Worm (Caenorhabditis elegans): ENCODE measurements around the gene F38B7.11.

F38B7.11 gene

ce11 chrV:11503081-11503751 is 43.7 kb upstream of the F38B7.11 start, which contains the start of gene C55A6.12:
Gene C55A6.12 (minus strand): TSS chrV:11503131.
- TF ChIP-seq M03D4.4 (tag; optimal IDR thresholded peaks at IDR 0.05) (no peak), ceh-43 (GFP tag; optimal IDR thresholded peaks at IDR 0.05) (no peak), nhr-76 (tag; optimal IDR thresholded peaks at IDR 0.05) (no peak)

- TF ChIP-seq mep-1 (tag; optimal IDR thresholded peaks at IDR 0.05) (peak; percentile 36), sptf-1 (tag; optimal IDR thresholded peaks at IDR 0.05) (peak; percentile 41), lin-13 (tag; optimal IDR thresholded peaks at IDR 0.05) (peak; percentile 12), lsy-2 (tag; optimal IDR thresholded peaks at IDR 0.05) (peak; percentile 31), drap-1 (GFP tag; optimal IDR thresholded peaks at IDR 0.05) (peak; percentile 43), ces-1 (GFP tag; optimal IDR thresholded peaks at IDR 0.05) (peak; percentile 68), nhr-237 (tag; optimal IDR thresholded peaks at IDR 0.05) (peak; percentile 10), M03D4.4 (tag; optimal IDR thresholded peaks at IDR 0.05) (peak; percentile 1), hlh-1 (tag; optimal IDR thresholded peaks at IDR 0.05) (peak; percentile 1), cnd-1 (tag; optimal IDR thresholded peaks at IDR 0.05) (peak; percentile 25)
These were observed 42.0 kb upstream of the F38B7.11 start, which contains the start of the genes C55A6.1 and C55A6.10 for ce11 chrV:11504853-11505397. Gene C55A6.1 (minus strand): TSS chrV:11504968. Gene C55A6.10 (plus strand): TSS chrV:11505347.

- TF ChIP-seq mab-5 (tag; optimal IDR thresholded peaks at IDR 0.05): no peak
- peak; percentile 82 for TF ChIP-seq hlh-1 (tag; optimal IDR thresholded peaks at IDR 0.05)
- no peak for TF ChIP-seq lin-32 (GFP tag; optimal IDR thresholded peaks at IDR 0.05)
- no peak for TF ChIP-seq ceh-83 (GFP tag; optimal IDR thresholded peaks at IDR 0.05)
- TF ChIP-seq unc-120 (tag; optimal IDR thresholded peaks at IDR 0.05; ENCODE audit: poor library complexity, severe bottlenecking): peak; percentile 55
- TF ChIP-seq blmp-1 (tag; optimal IDR thresholded peaks at IDR 0.05): no peak
These were observed 40.5 kb upstream of the F38B7.11 start for ce11 chrV:11506347-11506746.

- TF ChIP-seq sem-2 (GFP tag; optimal IDR thresholded peaks at IDR 0.05): no peak
- TF ChIP-seq snpc-4 (tag; optimal IDR thresholded peaks at IDR 0.05): no peak
- no peak for TF ChIP-seq sptf-1 (tag; optimal IDR thresholded peaks at IDR 0.05)
- TF ChIP-seq ham-2 (GFP tag; optimal IDR thresholded peaks at IDR 0.05): no peak
- no peak for TF ChIP-seq pha-4 (tag; optimal IDR thresholded peaks at IDR 0.05)
- TF ChIP-seq tbx-8 (GFP tag; optimal IDR thresholded peaks at IDR 0.05): no peak
- no peak for TF ChIP-seq ceh-39 (tag; optimal IDR thresholded peaks at IDR 0.05)
- no peak for TF ChIP-seq ceh-83 (GFP tag; optimal IDR thresholded peaks at IDR 0.05)
- TF ChIP-seq mep-1 (tag; optimal IDR thresholded peaks at IDR 0.05): no peak
- TF ChIP-seq zip-8 (tag; optimal IDR thresholded peaks at IDR 0.05): no peak
- TF ChIP-seq lin-32 (GFP tag; optimal IDR thresholded peaks at IDR 0.05): no peak
- TF ChIP-seq nhr-76 (tag; optimal IDR thresholded peaks at IDR 0.05): no peak
- TF ChIP-seq blmp-1 (tag; optimal IDR thresholded peaks at IDR 0.05): no peak
- no peak for TF ChIP-seq flh-1 (GFP tag; optimal IDR thresholded peaks at IDR 0.05)
- no peak for TF ChIP-seq cnd-1 (tag; optimal IDR thresholded peaks at IDR 0.05)
- no peak for TF ChIP-seq drap-1 (GFP tag; optimal IDR thresholded peaks at IDR 0.05)
- TF ChIP-seq M03D4.4 (tag; optimal IDR thresholded peaks at IDR 0.05): no peak
- TF ChIP-seq mab-5 (tag; optimal IDR thresholded peaks at IDR 0.05): no peak
- TF ChIP-seq mls-2 (tag; optimal IDR thresholded peaks at IDR 0.05): no peak
- no peak for TF ChIP-seq unc-62 (GFP tag; optimal IDR thresholded peaks at IDR 0.05)
These were observed 38.1 kb upstream of the F38B7.11 start, which contains the start of gene ttll-5 for ce11 chrV:11508773-11509172. Gene ttll-5 (plus strand): TSS chrV:11509060.

DNA sequence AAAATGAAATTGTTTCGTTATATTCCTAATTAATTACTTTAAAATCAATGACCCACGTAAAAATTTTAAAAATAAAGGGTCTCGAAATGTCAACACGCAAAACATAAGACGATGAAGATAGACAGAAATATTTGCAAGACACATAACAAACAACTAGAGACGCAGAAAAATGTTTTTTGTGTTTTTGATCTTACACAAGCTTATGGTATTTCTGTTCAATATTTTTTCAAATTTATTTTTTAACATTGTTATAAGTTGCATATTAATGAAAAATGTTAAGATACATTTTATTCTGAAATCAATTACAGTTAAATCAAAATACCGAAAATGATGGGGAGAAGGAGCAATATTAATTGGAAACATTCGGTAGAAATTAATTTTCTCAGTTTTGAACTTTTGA is 33.5 kb upstream of the F38B7.11 start, which contains the start of gene C55A6.3:
Gene C55A6.3, minus strand, starts transcription at position 101 of the 400 bp plus-strand sequence.
- no peak for TF ChIP-seq mep-1 (tag; optimal IDR thresholded peaks at IDR 0.05)
- no peak for TF ChIP-seq hlh-1 (tag; optimal IDR thresholded peaks at IDR 0.05)
- no peak for TF ChIP-seq mab-5 (tag; optimal IDR thresholded peaks at IDR 0.05)
- TF ChIP-seq lin-32 (GFP tag; optimal IDR thresholded peaks at IDR 0.05): no peak

DNA sequence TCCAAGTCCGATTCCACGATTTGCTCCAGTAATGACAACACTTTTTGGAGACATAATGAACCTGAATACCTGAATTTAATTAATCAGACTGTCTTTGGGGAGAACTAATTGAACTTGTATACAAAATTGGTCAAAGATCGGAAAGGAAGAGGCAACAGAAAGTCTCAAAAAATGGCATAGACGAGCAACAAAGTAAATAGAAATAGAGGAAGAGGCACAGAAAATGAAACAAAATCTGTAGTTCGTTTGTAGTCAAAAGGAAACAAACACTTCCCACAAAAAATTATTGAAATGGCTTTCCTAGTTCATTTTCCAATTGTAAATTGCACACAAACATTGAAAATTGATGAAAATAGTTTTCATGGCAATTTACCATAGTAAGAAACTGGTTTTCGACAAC is 32.2 kb upstream of the F38B7.11 start, which contains the start of gene C55A6.6:
Gene C55A6.6, minus strand, starts transcription at position 61 of the 400 bp plus-strand sequence.
- TF ChIP-seq hlh-1 (tag; optimal IDR thresholded peaks at IDR 0.05) (no peak), ces-1 (GFP tag; optimal IDR thresholded peaks at IDR 0.05) (no peak), M03D4.4 (tag; optimal IDR thresholded peaks at IDR 0.05) (no peak), unc-62 (GFP tag; optimal IDR thresholded peaks at IDR 0.05) (no peak), tbx-8 (GFP tag; optimal IDR thresholded peaks at IDR 0.05) (no peak), ceh-39 (tag; optimal IDR thresholded peaks at IDR 0.05) (no peak), elt-3 (tag; optimal IDR thresholded peaks at IDR 0.05) (no peak), nhr-2 (tag; optimal IDR thresholded peaks at IDR 0.05) (no peak), ztf-11 (tag; optimal IDR thresholded peaks at IDR 0.05) (no peak), sptf-1 (tag; optimal IDR thresholded peaks at IDR 0.05) (no peak), elt-1 (tag; optimal IDR thresholded peaks at IDR 0.05; ENCODE audit: borderline replicate concordance, insufficient read depth) (no peak), pha-4 (tag; optimal IDR thresholded peaks at IDR 0.05) (no peak), unc-120 (tag; optimal IDR thresholded peaks at IDR 0.05; ENCODE audit: poor library complexity, severe bottlenecking) (no peak), ceh-43 (GFP tag; optimal IDR thresholded peaks at IDR 0.05) (no peak), ceh-83 (GFP tag; optimal IDR thresholded peaks at IDR 0.05) (no peak), nhr-12 (tag; optimal IDR thresholded peaks at IDR 0.05) (no peak), nhr-237 (tag; optimal IDR thresholded peaks at IDR 0.05) (no peak), drap-1 (GFP tag; optimal IDR thresholded peaks at IDR 0.05) (no peak)

All from whole organism, mixed stage, embryonic.